Worm (Caenorhabditis elegans) whole organism, L1 larva: ENCODE measurements around the gene gstk-1.

Source experiments
- C34B4.2 ChIP-seq: sonication (generic microtip); optimal IDR thresholded peaks from 2 replicates; lab custom pipeline; 2017; ENCODE audit warnings: mild to moderate bottlenecking, missing genetic modification characterization, missing compliant biosample characterization
- Y116A8C.19 ChIP-seq: sonication (generic microtip); optimal IDR thresholded peaks from 2 replicates; lab custom pipeline; 2016; ENCODE audit warnings: missing compliant biosample characterization, missing genetic modification characterization, borderline replicate concordance
- aly-2 ChIP-seq: fragments of 150-350 bp; optimal IDR thresholded peaks from 2 replicates; lab custom pipeline; 2014; ENCODE audit warnings: missing biosample characterization, missing genetic modification characterization
- blmp-1 ChIP-seq: fragments of 150-350 bp; optimal IDR thresholded peaks from 2 replicates; lab custom pipeline; 2014; ENCODE audit warnings: missing biosample characterization, missing genetic modification characterization
- ceh-8 ChIP-seq: fragments of 200-800 bp; sonication (Bioruptor generic); optimal IDR thresholded peaks from 2 replicates; lab custom pipeline; 2018; ENCODE audit warnings: mild to moderate bottlenecking, missing genetic modification characterization, moderate library complexity, missing compliant biosample characterization
- ces-1 ChIP-seq: fragments of 150-350 bp; optimal IDR thresholded peaks from 2 replicates; lab custom pipeline; 2014; ENCODE audit warnings: missing biosample characterization, missing genetic modification reagents, missing genetic modification characterization
- dpl-1 ChIP-seq, 3 experiments: fragments of 150-350 bp in 2 of 3; sonication (generic microtip) in 1 of 3; optimal IDR thresholded peaks; 2 replicates each; lab custom pipeline; 2014 to 2017; ENCODE audit warnings: missing biosample characterization in 3 of 3, missing genetic modification characterization in 3 of 3, missing genetic modification reagents in 3 of 3
- dsc-1 ChIP-seq: sonication (generic microtip); optimal IDR thresholded peaks from 2 replicates; lab custom pipeline; 2016; ENCODE audit warnings: mild to moderate bottlenecking, missing genetic modification characterization, missing compliant biosample characterization
- efl-1 ChIP-seq, 4 experiments: fragments of 150-350 bp; optimal IDR thresholded peaks in 3 of 4; peaks in 1 of 4; 1 replicate in 1 of 4; 2 replicates in 3 of 4; lab custom pipeline; 2014; ENCODE audit warnings: missing biosample characterization in 2 of 4, missing genetic modification characterization in 2 of 4, missing genetic modification reagents in 2 of 4
- egl-13 ChIP-seq: sonication (generic microtip); optimal IDR thresholded peaks from 2 replicates; lab custom pipeline; 2016; ENCODE audit warnings: missing genotype, missing genetic modification reagents, missing genetic modification characterization, missing compliant biosample characterization
- egl-27 ChIP-seq, 2 experiments: fragments of 150-350 bp in 1 of 2; sonication (generic microtip); optimal IDR thresholded peaks; 3 replicates each; lab custom pipeline; 2017 to 2018; ENCODE audit warnings: missing biosample characterization in 2 of 2, missing genetic modification characterization in 2 of 2, missing genetic modification reagents in 2 of 2
- fkh-8 ChIP-seq: sonication (generic microtip); optimal IDR thresholded peaks from 2 replicates; lab custom pipeline; 2016; ENCODE audit warnings: mild to moderate bottlenecking, missing genetic modification characterization, missing compliant biosample characterization
- fos-1 ChIP-seq: fragments of 150-350 bp; optimal IDR thresholded peaks from 2 replicates; lab custom pipeline; 2014; ENCODE audit warnings: missing biosample characterization, missing genetic modification characterization
- grh-1 ChIP-seq: fragments of 200-800 bp; sonication (Bioruptor generic); IDR thresholded peaks from 2 replicates; pipeline ENCODE4 v1.3.6; 2022; ENCODE audit warnings: missing genetic modification reagents, missing genetic modification characterization, missing compliant biosample characterization
- hlh-17 ChIP-seq: fragments of 200-800 bp; sonication (Bioruptor generic); optimal IDR thresholded peaks from 2 replicates; lab custom pipeline; 2018; ENCODE audit warnings: missing genetic modification characterization, mild to moderate bottlenecking, missing compliant biosample characterization, moderate library complexity, borderline replicate concordance
- hlh-4 ChIP-seq: sonication (generic microtip); optimal IDR thresholded peaks from 2 replicates; lab custom pipeline; 2016; ENCODE audit warnings: mild to moderate bottlenecking, missing genetic modification characterization, missing compliant biosample characterization
- hpl-2 ChIP-seq: fragments of 150-350 bp; optimal IDR thresholded peaks from 2 replicates; lab custom pipeline; 2014; ENCODE audit warnings: missing biosample characterization, missing genetic modification reagents, missing genetic modification characterization
- jun-1 ChIP-seq: fragments of 150-350 bp; optimal IDR thresholded peaks from 2 replicates; lab custom pipeline; 2014; ENCODE audit warnings: missing biosample characterization, missing genetic modification reagents, missing genetic modification characterization
- lin-35 ChIP-seq, 2 experiments: fragments of 150-350 bp; optimal IDR thresholded peaks; 2 replicates each; lab custom pipeline; 2014; ENCODE audit warnings: missing biosample characterization in 2 of 2, missing genetic modification characterization in 2 of 2, missing genetic modification reagents in 2 of 2
- lin-39 ChIP-seq: fragments of 150-350 bp; optimal IDR thresholded peaks from 2 replicates; lab custom pipeline; 2014; ENCODE audit warnings: missing biosample characterization, missing genetic modification reagents, missing genetic modification characterization
- lir-3 ChIP-seq: sonication (generic microtip); optimal IDR thresholded peaks from 2 replicates; lab custom pipeline; 2016; ENCODE audit warnings: mild to moderate bottlenecking, missing genetic modification characterization, moderate library complexity, missing compliant biosample characterization; ENCODE audit not compliant: poor library complexity
- lsy-2 ChIP-seq, 2 experiments: fragments of 150-350 bp; optimal IDR thresholded peaks; 2 replicates each; lab custom pipeline; 2014; ENCODE audit warnings: missing biosample characterization in 2 of 2, missing genetic modification characterization in 2 of 2
- nhr-11 ChIP-seq: fragments of 150-350 bp; optimal IDR thresholded peaks from 2 replicates; lab custom pipeline; 2014; ENCODE audit warnings: missing biosample characterization, missing genetic modification characterization
- nhr-12 ChIP-seq: sonication (generic microtip); optimal IDR thresholded peaks from 2 replicates; lab custom pipeline; 2017; ENCODE audit warnings: missing biosample characterization, missing genetic modification characterization
- nhr-19 ChIP-seq: fragments of 200-800 bp; sonication (Bioruptor generic); conservative IDR thresholded peaks from 2 replicates; pipeline ENCODE4 v1.3.6; 2022; ENCODE audit warnings: missing genetic modification characterization, missing compliant biosample characterization
- nhr-237 ChIP-seq: fragments of 150-350 bp; optimal IDR thresholded peaks from 2 replicates; lab custom pipeline; 2014; ENCODE audit warnings: missing biosample characterization, missing genetic modification characterization
- nhr-28 ChIP-seq: fragments of 150-350 bp; optimal IDR thresholded peaks from 2 replicates; lab custom pipeline; 2014; ENCODE audit warnings: missing biosample characterization, missing genetic modification characterization
- nhr-71 ChIP-seq: sonication (generic microtip); optimal IDR thresholded peaks from 2 replicates; lab custom pipeline; 2016; ENCODE audit warnings: mild to moderate bottlenecking, missing genetic modification characterization, moderate library complexity, missing compliant biosample characterization
- nhr-76 ChIP-seq: sonication (generic microtip); optimal IDR thresholded peaks from 2 replicates; lab custom pipeline; 2017; ENCODE audit warnings: missing biosample characterization, missing genetic modification characterization
- nhr-77 ChIP-seq: fragments of 150-350 bp; optimal IDR thresholded peaks from 2 replicates; lab custom pipeline; 2014; ENCODE audit warnings: missing biosample characterization, missing genetic modification characterization
- nhr-84 ChIP-seq: sonication (generic microtip); optimal IDR thresholded peaks from 2 replicates; lab custom pipeline; 2017; ENCODE audit warnings: missing biosample characterization, missing genetic modification characterization
- nhr-90 ChIP-seq: sonication (generic microtip); optimal IDR thresholded peaks from 2 replicates; lab custom pipeline; 2016; ENCODE audit warnings: mild to moderate bottlenecking, missing genetic modification characterization, missing compliant biosample characterization; ENCODE audit not compliant: poor library complexity
- pax-3 ChIP-seq: fragments of 200-800 bp; sonication (Bioruptor generic); optimal IDR thresholded peaks from 2 replicates; lab custom pipeline; 2018; ENCODE audit warnings: mild to moderate bottlenecking, missing genetic modification characterization, moderate library complexity, missing compliant biosample characterization
- rnt-1 ChIP-seq: sonication (generic microtip); optimal IDR thresholded peaks from 2 replicates; lab custom pipeline; 2016; ENCODE audit warnings: mild to moderate bottlenecking, missing genetic modification characterization, moderate library complexity, missing compliant biosample characterization
- snpc-4 ChIP-seq: fragments of 150-350 bp; optimal IDR thresholded peaks from 2 replicates; lab custom pipeline; 2014; ENCODE audit warnings: missing biosample characterization, missing genetic modification characterization
- sptf-1 ChIP-seq: fragments of 150-350 bp; optimal IDR thresholded peaks from 2 replicates; lab custom pipeline; 2014; ENCODE audit warnings: missing biosample characterization, missing genetic modification characterization
- sup-37 ChIP-seq: fragments of 200-800 bp; sonication (Bioruptor generic); optimal IDR thresholded peaks from 2 replicates; lab custom pipeline; 2018; ENCODE audit warnings: mild to moderate bottlenecking, missing genetic modification characterization, missing compliant biosample characterization
- swsn-7 ChIP-seq: sonication (generic microtip); optimal IDR thresholded peaks from 2 replicates; lab custom pipeline; 2016; ENCODE audit warnings: missing genetic modification characterization, missing compliant biosample characterization
- tlp-1 ChIP-seq: fragments of 150-350 bp; optimal IDR thresholded peaks from 2 replicates; lab custom pipeline; 2014; ENCODE audit warnings: missing biosample characterization, missing genetic modification characterization
- unc-86 ChIP-seq: sonication (generic microtip); optimal IDR thresholded peaks from 2 replicates; lab custom pipeline; 2016; ENCODE audit warnings: missing genetic modification characterization, missing compliant biosample characterization
- vab-15 ChIP-seq: sonication (generic microtip); optimal IDR thresholded peaks from 2 replicates; lab custom pipeline; 2017; ENCODE audit warnings: missing genotype, mild to moderate bottlenecking, missing genetic modification characterization, missing compliant biosample characterization
- zip-4 ChIP-seq: fragments of 200-800 bp; sonication (Bioruptor generic); optimal IDR thresholded peaks from 2 replicates; lab custom pipeline; 2018; ENCODE audit warnings: mild to moderate bottlenecking, missing genetic modification characterization, moderate library complexity, missing compliant biosample characterization
- ztf-11 ChIP-seq, 2 experiments: sonication (generic microtip); optimal IDR thresholded peaks; 2 replicates each; lab custom pipeline; 2016 to 2017; ENCODE audit warnings: missing genetic modification characterization in 2 of 2, missing biosample characterization in 1 of 2, missing compliant biosample characterization in 1 of 2

Gene gstk-1

DNA sequence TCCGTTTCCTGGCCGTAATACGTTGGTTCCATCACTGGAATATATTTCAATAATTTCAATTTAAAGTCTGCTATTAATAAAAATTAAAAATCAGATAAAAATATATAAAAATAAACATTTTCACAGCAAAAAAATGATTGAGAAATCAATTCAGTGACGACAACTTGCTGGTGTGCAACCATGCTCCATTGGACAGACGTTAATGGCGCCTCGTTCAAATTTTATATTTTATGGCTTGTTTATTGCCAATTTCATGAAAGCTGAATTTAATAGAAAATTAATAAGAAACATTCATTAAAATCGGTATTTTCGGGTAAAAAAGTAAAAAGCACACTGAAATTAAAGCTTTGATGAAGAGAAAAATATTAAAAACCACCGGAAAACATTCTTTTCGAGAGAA is 49.7 kb downstream of the gstk-1 start, which contains the start of gene Y53C12A.3 (continued):
- TF ChIP-seq nhr-71 (peak; percentile 44), hlh-4 (tag; lab: Kevin White, UChicago) (no peak), tlp-1 (tag; lab: Kevin White, UChicago) (no peak), nhr-90 (no peak), fkh-8 (tag; lab: Kevin White, UChicago) (no peak), lsy-2 (tag; optimal IDR thresholded peaks at IDR 0.05; lab: Kevin White, UChicago) (peak; percentile 50 to 81), dsc-1 (no peak), unc-86 (no peak), aly-2 (tag; lab: Kevin White, UChicago) (no peak), dpl-1 (GFP tag; optimal IDR thresholded peaks at IDR 0.05; lab: Kevin White, UChicago) (peak; percentile 82 to 94 (median 90)), vab-15 (tag; lab: Kevin White, UChicago) (no peak), fos-1 (no peak), hpl-2 (GFP tag; lab: Kevin White, UChicago) (no peak), sptf-1 (tag; lab: Kevin White, UChicago) (no peak), jun-1 (tag; lab: Kevin White, UChicago) (no peak), egl-13 (no peak), ces-1 (GFP tag; lab: Kevin White, UChicago) (no peak), C34B4.2 (no peak), lin-35 (GFP tag; optimal IDR thresholded peaks at IDR 0.05; lab: Kevin White, UChicago) (peak; percentile 91 to 97), nhr-19 (GFP tag; lab: Robert Waterston, UW) (no peak), nhr-76 (no peak), swsn-7 (no peak), lir-3 (tag; lab: Kevin White, UChicago) (no peak), nhr-77 (tag; lab: Kevin White, UChicago) (no peak), Y116A8C.19 (tag; lab: Kevin White, UChicago) (no peak), nhr-11 (tag; lab: Kevin White, UChicago) (no peak), hlh-17 (no peak), ztf-11 (tag; optimal IDR thresholded peaks at IDR 0.05; lab: Kevin White, UChicago) (no peak), egl-27 (tag; optimal IDR thresholded peaks at IDR 0.05; lab: Kevin White, UChicago) (no peak), rnt-1 (no peak), nhr-12 (tag; lab: Kevin White, UChicago) (no peak), nhr-237 (no peak), ceh-8 (GFP tag; lab: Kevin White, UChicago) (no peak), zip-4 (GFP tag; lab: Kevin White, UChicago) (no peak), sup-37 (GFP tag; lab: Kevin White, UChicago) (no peak), blmp-1 (tag; lab: Kevin White, UChicago) (peak; percentile 51), snpc-4 (no peak), nhr-84 (tag; lab: Kevin White, UChicago) (no peak), nhr-28 (no peak), grh-1 (no peak), pax-3 (tag; lab: Kevin White, UChicago) (no peak), lin-39 (tag; lab: Kevin White, UChicago) (no peak), efl-1 (optimal IDR thresholded peaks at IDR 0.05; lab: Kevin White, UChicago) (peak; percentile 85 to 90), efl-1 (GFP tag; optimal IDR thresholded peaks at IDR 0.05 in 1 of 2; lab: Kevin White, UChicago) (peak; percentile 93 to 99)
